Fruit fly (Drosophila melanogaster) Kc167 (cell line): ENCODE results near the gene CG43689.

Experiments
- Myc ChIP-seq: fragments of >200 bp; optimal IDR thresholded peaks from 2 replicates; lab custom pipeline; 2017; ENCODE audit warnings: missing external identifiers
- Sin3A ChIP-seq: fragments of >200 bp; optimal IDR thresholded peaks from 2 replicates; lab custom pipeline; 2018; ENCODE audit warnings: missing external identifiers
- h ChIP-seq: fragments of >200 bp; optimal IDR thresholded peaks from 3 replicates; lab custom pipeline; 2018; ENCODE audit warnings: missing external identifiers
- insv ChIP-seq: fragments of >200 bp; optimal IDR thresholded peaks from 3 replicates; lab custom pipeline; 2018; ENCODE audit warnings: missing external identifiers
- psq ChIP-seq: fragments of >200 bp; optimal IDR thresholded peaks from 2 replicates; lab custom pipeline; 2017; ENCODE audit warnings: missing external identifiers
- ttk ChIP-seq: sonication (Bioruptor generic); optimal IDR thresholded peaks from 2 replicates; lab custom pipeline; 2017; ENCODE audit warnings: missing external identifiers

CG43689 gene

DNA sequence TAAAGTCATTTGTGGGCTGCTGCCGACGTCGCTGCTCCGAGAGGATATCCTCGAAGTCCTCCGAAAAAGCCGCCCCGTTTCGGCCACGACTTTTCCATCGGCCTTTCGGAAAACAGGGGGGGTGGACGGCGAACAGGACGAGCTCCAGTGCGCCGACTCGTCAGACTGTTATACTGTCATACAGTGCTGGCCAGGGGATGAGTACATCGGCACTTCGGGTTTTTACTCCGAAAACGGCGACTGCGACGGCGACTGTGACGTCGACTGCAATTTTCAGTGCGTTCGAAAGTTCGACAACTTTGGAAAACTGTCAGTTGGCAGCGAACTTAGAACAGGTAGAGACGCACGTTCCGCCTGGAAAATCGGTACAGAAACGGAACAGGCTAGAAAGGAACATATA, at the start of gene CG43689:
Gene CG43689 (plus strand): TSS at position 314 of the 400 bp plus-strand sequence.
- no peak for TF ChIP-seq ttk
- TF ChIP-seq Myc (lab: Kevin White, UChicago) = no peak
- no peak for TF ChIP-seq Sin3A
- no peak for TF ChIP-seq insv (lab: Kevin White, UChicago)
- no peak for TF ChIP-seq psq
- TF ChIP-seq h (lab: Kevin White, UChicago) = no peak

DNA sequence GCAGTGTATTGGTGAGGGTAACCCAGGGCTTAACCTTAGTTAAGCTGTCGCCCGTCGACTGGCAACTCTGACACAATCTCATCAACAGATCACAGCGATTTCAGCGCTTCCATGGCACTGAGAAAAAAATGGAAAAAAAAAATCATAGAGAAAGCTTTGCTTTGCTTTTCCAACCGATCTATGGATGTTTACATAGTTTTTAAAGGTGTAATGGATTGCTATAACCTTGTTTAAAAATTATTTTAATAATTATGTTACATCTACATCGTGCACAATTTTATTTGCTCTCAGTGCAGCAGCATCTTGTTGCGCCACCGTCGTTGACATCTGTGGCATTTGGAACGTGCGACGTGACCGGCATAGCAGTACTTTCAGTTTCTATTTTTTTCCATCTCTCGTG, 42.6 kb upstream of the CG43689 start:
- TF ChIP-seq h (lab: Kevin White, UChicago) (no peak), Sin3A (no peak), ttk (no peak), Myc (lab: Kevin White, UChicago) (no peak), psq (no peak), insv (lab: Kevin White, UChicago) (no peak)

DNA sequence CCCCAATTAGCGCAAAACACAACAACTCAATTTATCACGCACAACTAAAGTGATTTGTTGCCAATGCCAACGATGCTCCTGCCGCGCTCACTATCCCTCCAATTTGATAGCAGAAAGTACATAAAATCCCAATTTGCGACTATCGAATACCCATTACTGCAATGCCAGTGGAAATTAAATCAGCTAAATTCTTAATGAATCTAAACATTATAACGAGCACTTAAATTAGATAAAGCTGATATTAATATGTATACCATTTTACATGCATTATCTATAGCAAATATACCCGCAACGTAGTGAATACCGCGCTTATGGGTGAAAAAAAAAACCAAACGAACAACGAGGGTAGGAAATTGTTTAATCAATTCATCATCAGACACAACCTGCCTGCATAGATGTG, 42.0 kb upstream of the CG43689 start:
- TF ChIP-seq Sin3A (no peak), insv (lab: Kevin White, UChicago) (no peak)

dm6 chrX:4038768-4039167, 36.8 kb upstream of the CG43689 start:
- TF ChIP-seq Sin3A = no peak
- no peak for TF ChIP-seq ttk
- TF ChIP-seq psq = no peak
- TF ChIP-seq h (lab: Kevin White, UChicago) = no peak
- TF ChIP-seq Myc (lab: Kevin White, UChicago) = no peak
- no peak for TF ChIP-seq insv (lab: Kevin White, UChicago)

DNA sequence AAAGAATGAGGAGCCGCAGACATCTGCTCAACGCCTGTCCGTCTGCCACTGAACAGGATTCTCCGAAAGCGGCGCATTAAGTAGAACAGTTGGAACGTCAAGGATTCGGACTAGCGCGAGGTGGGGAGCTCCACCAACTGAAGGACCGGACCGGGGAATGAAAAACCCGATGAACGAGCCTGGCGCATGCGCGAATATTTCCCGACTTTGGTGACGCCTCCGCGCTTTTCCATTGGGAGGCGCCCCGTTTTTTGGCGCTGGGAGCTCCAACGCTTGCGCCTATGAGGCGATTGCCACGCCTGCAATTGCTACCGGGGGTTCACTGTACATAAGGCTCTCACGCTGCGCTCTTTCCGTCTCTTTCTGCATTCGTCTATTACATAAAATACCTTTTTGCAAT, 14.0 kb upstream of the CG43689 start:
- TF ChIP-seq ttk = no peak
- TF ChIP-seq Sin3A = no peak
- no peak for TF ChIP-seq h (lab: Kevin White, UChicago)
- no peak for TF ChIP-seq psq
- no peak for TF ChIP-seq insv (lab: Kevin White, UChicago)
- no peak for TF ChIP-seq Myc (lab: Kevin White, UChicago)

- TF ChIP-seq h (lab: Kevin White, UChicago) (no peak), psq (no peak), Myc (lab: Kevin White, UChicago) (no peak), insv (lab: Kevin White, UChicago) (no peak), ttk (no peak), Sin3A (no peak)
These were observed 13.6 kb downstream of the CG43689 start for dm6 chrX:4089012-4089649.

DNA sequence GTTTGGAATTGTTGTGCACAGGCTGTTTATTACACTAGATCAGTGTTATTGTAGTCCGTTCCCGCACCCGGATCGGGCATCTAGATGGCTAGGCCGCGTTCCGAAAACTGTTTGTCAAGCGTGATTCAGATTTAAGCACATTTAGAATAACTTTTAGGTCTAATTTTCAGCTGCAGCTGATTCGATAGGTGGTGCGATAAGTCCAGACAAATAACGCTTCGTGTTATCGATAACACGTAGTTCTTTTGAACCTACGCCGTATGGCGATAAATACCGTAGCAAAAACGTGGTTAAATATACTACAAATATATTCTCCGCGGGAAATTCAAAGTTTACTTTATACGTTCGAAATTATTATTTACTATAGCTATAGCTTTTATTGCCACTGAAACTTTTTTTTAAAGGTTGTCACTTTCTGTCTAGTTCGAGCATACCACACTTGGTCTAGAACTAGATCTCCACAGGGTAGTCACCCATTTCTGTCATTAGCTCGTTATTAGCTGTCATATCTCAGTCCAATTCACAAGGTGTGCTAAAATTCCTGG, 25.4 kb downstream of the CG43689 start, which contains the start of the genes Cmtr1 and CG15375:
Gene Cmtr1 (minus strand): TSS at position 208 of the 545 bp plus-strand sequence.
Gene CG15375 (plus strand): TSS at position 495 of the 545 bp plus-strand sequence.
- TF ChIP-seq h (lab: Kevin White, UChicago) (no peak), ttk (no peak), Myc (lab: Kevin White, UChicago) (no peak), insv (lab: Kevin White, UChicago) (no peak), psq (no peak), Sin3A (no peak)

DNA sequence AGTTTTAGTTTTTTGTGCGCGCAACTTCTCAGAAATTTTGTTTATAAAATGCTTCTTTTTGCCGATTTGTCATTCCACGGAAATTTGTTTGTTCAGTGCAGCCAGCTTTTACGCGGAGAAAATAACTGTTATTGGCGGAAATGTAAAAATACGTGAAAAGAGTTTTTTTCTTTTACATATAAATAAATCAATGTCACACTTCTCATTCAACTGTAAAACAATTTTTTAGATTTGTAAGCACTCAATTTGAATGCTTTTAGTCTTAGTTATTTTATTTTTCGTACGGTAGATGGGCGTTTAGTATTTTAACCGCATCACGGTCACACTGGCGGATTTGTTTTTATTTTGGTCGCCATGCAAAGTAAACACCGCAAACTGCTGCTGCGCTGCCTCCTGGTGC, 28.6 kb downstream of the CG43689 start, which contains the start of the genes Xpac and brn:
Gene Xpac (minus strand): TSS at position 66 of the 400 bp plus-strand sequence.
Gene brn (plus strand): TSS at position 211 of the 400 bp plus-strand sequence.
- TF ChIP-seq ttk (no peak), psq (no peak), insv (lab: Kevin White, UChicago) (no peak), h (lab: Kevin White, UChicago) (no peak), Myc (lab: Kevin White, UChicago) (no peak), Sin3A (no peak)

DNA sequence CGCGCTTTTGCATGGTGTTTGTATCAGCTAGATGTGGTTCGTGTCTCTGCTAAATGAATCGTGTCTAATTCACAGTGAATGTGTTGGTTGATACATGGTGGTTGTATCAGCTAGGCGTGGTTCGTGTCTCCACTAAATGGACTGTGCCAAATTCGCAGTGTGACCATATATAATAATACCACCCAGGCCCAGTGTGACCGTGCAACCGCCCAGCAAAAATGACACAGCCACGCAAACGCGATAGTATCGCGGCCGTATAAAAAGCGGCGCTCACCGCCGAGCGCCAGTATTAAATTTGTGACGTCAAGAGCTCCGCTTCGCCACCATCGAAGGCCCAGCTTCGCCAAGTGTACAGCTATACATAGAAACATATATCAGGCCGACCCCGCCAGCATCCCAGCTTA, 30.3 kb downstream of the CG43689 start, which contains the start of gene cib:
Gene cib (plus strand): TSS at position 284 of the 404 bp plus-strand sequence.
- TF ChIP-seq ttk = no peak
- no peak for TF ChIP-seq h (lab: Kevin White, UChicago)
- no peak for TF ChIP-seq psq
- TF ChIP-seq Sin3A = no peak
- no peak for TF ChIP-seq insv (lab: Kevin White, UChicago)
- no peak for TF ChIP-seq Myc (lab: Kevin White, UChicago)

- no peak for TF ChIP-seq Myc (lab: Kevin White, UChicago)
These were observed 30.7 kb downstream of the CG43689 start for dm6 chrX:4106240-4106639.

DNA sequence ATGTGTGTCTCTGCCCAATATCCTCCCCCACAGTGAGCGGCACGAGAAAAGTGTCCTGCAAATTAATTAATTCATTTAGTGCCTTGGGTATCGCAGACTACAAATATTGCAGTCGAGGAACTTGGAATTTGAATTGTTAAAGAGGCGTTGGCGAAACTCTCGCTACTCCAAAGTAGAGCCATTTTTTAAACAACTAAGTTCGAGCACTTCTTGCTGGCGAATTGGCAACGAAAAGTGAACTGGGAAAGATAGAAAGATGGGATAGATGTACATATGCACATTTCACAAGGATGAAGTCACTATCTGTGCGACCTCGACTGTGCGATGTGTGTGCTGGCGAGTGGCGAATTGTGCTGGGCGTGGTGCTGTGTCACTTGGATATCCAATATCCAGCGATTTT, 31.2 kb downstream of the CG43689 start:
- TF ChIP-seq h (lab: Kevin White, UChicago) (no peak), Sin3A (no peak), Myc (lab: Kevin White, UChicago) (no peak), ttk (no peak), insv (lab: Kevin White, UChicago) (no peak), psq (no peak)

dm6 chrX:4107261-4108113, 31.9 kb downstream of the CG43689 start:
- TF ChIP-seq insv (lab: Kevin White, UChicago) (no peak), Myc (lab: Kevin White, UChicago) (no peak), Sin3A (no peak), psq (no peak), ttk (no peak)

DNA sequence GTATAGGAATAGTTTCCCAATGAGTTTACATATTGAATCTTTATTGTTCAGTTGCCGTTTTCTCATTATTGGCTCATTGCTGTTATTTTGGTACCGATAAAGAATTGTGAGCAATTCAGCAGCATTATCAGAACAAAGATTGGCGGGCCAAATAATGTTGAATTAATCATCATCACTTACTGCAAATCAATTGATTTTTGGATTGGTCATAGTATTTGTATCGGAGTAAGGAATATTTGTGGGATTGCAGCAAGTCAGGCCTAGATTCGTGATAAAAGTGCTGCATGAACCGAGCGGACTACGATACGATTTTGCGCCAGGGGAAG, 32.5 kb downstream of the CG43689 start:
- TF ChIP-seq insv (lab: Kevin White, UChicago) = no peak
- TF ChIP-seq psq = no peak
- TF ChIP-seq Sin3A = no peak
- TF ChIP-seq ttk = no peak
